Worm (Caenorhabditis elegans): Measurements from ENCODE around the gene srh-22.

srh-22 gene

ce11 chrV:4912313-4912712 lies 9.8 kb upstream of the srh-22 start, which contains the start of gene H23N18.5:
Gene H23N18.5 (minus strand): TSS chrV:4912381.
- no peak for TF ChIP-seq unc-62 (GFP tag; optimal IDR thresholded peaks at IDR 0.05)

ce11 chrV:4913853-4914252 lies 8.3 kb upstream of the srh-22 start:
- no peak for TF ChIP-seq unc-62 (GFP tag; optimal IDR thresholded peaks at IDR 0.05)

DNA sequence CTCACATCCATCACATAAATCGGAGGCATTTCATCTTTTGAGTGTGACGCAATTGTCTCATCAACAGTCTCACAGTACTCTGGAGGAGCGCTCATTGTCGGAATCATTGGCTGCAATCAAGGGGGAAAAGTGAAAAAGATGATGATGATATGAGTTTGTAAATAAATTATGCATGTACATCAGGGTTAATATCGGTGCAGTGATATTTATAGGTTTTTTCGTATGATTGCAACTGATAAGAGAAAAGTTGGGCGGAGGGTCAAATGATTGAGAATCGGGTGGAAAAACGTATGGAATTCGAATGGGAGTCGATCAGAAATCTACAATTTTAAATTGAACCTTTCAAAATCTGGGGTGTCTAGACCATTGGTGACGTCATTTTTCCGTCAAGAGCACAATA lies 7.2 kb upstream of the srh-22 start, which contains the start of gene H23N18.6:
H23N18.6 (minus strand) TSS at position 201 of the 400 bp plus-strand sequence.
- TF ChIP-seq unc-62 (GFP tag; optimal IDR thresholded peaks at IDR 0.05), result no peak

- TF ChIP-seq unc-62 (GFP tag; optimal IDR thresholded peaks at IDR 0.05), result no peak
These were observed 4.0 kb upstream of the srh-22 start, which contains the start of gene C02E7.7 for ce11 chrV:4918091-4918624. Gene C02E7.7 (minus strand): TSS chrV:4918574.

- no peak for TF ChIP-seq unc-62 (GFP tag; optimal IDR thresholded peaks at IDR 0.05)
These were observed 3.4 kb upstream of the srh-22 start, which contains the start of gene C02E7.6 for ce11 chrV:4918664-4919257. Gene C02E7.6 (plus strand): TSS chrV:4919207.

DNA sequence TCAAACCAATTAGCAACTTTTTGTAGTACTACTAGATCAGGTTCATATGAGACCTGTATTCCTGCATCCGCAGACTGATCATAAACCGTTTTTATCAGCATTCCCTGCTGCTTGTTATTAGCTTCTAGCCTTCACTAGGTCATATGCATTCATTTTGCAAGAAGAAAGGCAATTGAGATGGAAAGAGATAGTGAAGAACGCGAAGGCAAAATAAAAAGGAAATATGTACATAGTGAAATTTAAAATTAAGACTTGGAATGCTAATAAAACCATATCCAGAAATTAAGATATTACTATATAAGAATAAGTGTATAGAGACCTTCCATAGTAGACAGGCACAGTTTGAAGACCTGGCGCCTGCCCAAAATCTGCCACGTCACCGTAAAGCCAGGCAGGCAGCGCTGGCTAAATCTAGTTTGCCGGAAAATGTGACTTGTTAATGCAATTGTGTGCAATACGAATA lies 1.4 kb upstream of the srh-22 start, which contains the start of the genes C02E7.8 and srh-23:
C02E7.8 (minus strand) TSS at position 101 of the 463 bp plus-strand sequence.
srh-23 (plus strand) TSS at position 413 of the 463 bp plus-strand sequence.
- no peak for TF ChIP-seq unc-62 (GFP tag; optimal IDR thresholded peaks at IDR 0.05)

DNA sequence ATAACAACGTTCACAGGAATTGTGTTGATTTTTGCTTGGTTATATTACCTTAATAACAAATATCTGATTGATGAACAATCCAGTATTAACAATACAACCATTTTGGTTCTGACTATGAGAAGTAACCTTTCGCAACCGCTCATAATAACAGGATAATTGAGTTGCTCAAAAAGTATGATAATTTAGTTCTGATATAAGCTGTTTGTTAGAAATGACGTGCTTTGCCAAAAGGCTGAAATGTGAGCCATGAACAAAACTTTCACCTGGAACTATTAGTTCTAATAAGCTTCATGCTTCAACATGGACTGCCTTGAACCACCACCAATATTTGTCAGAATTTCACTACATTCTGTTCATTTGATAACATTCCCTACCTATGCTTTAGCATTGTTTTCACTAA lies 2.5 kb downstream of the srh-22 start, which contains the start of gene srh-20:
srh-20 (plus strand) TSS at position 301 of the 400 bp plus-strand sequence.
- no peak for TF ChIP-seq unc-62 (GFP tag; optimal IDR thresholded peaks at IDR 0.05)

ce11 chrV:4926371-4926770 lies 4.2 kb downstream of the srh-22 start, which contains the start of gene srh-21:
Gene srh-21 (plus strand): TSS chrV:4926671.
- TF ChIP-seq unc-62 (GFP tag; optimal IDR thresholded peaks at IDR 0.05), result no peak

- TF ChIP-seq unc-62 (GFP tag; optimal IDR thresholded peaks at IDR 0.05), result no peak
These were observed 7.7 kb downstream of the srh-22 start, which contains the start of gene str-205 for ce11 chrV:4929842-4930241. Gene str-205 (minus strand): TSS chrV:4929942.

DNA sequence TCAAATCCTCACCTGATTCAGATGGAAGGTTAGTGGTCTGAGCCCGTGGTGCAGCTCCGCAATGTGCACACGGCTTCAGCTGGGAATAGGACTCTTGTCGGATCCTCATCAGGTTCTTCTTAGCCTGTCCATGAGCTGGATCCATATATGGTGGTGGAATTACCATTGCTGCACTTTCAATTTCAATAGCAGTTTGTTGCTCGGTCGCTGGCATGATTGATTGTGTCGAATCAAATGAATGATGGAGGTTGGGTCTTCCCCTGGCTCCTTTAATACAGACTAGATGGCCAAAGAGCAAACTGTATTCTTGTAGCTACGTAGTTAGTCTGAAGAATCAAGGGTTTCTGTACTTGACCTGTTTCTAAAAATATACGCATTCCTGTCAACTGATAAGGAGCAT lies 10.7 kb downstream of the srh-22 start, which contains the start of gene C02E7.10:
C02E7.10 (minus strand) TSS at position 232 of the 400 bp plus-strand sequence.
- no peak for TF ChIP-seq unc-62 (GFP tag; optimal IDR thresholded peaks at IDR 0.05)

DNA sequence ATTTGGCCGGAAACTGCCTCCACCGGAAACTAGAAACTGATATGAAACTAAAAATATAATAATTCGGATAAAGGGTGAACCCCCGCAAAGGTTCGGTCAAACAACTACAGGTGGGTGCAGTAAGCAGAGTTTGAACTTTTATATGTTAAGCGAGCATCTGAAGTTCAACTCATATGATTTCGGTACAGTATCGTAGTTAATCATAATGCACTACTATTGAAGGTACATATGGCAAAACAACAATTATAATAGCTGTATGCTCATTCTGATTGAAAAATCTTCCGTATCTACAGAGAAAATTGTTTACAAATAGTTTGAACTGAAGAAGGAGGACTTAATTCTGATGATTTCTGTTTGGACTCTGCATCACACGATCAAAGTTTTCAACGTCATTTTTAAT lies 11.1 kb downstream of the srh-22 start:
- no peak for TF ChIP-seq unc-62 (GFP tag; optimal IDR thresholded peaks at IDR 0.05)

DNA sequence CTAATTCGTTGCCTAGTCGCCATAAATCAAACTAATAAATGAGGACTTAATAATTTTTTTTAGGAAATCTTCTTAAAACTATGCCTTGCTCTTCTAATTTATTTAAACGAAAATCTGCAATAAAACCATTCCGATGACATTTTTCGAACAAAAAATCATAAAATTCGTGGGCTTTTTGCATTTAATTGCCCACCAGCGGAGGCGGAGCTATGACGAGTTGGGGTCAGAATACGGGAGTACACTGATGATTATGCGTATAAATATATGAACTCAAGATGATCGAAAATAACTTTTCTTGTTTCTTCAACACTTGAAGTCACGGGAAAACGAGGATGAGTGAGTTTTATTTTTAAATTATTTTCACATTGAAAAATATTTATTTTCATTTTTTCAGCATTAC lies 12.3 kb downstream of the srh-22 start, which contains the start of gene catp-2:
catp-2 (plus strand) TSS at position 301 of the 400 bp plus-strand sequence.
- no peak for TF ChIP-seq unc-62 (GFP tag; optimal IDR thresholded peaks at IDR 0.05)

ce11 chrV:4935096-4935495 lies 13.0 kb downstream of the srh-22 start:
- no peak for TF ChIP-seq unc-62 (GFP tag; optimal IDR thresholded peaks at IDR 0.05)

DNA sequence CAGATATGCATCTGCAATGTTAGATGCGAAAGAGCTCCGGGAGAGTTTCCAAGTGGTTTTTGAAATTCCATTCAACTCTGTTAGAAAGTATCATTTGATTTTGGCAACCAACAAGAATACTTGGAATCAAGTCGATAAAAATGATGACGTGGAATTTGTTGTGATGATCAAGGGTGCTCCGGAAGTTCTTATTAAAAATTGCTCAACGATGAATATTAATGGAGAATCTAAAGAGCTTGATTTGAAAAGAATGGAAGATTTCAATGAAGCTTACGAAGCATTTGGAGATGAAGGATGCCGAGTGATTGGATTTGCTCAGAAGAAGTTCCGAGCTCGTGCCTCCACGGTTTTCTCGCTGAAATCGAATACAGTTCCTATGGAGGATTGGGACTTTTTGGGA lies 15.2 kb downstream of the srh-22 start:
- no peak for TF ChIP-seq unc-62 (GFP tag; optimal IDR thresholded peaks at IDR 0.05)

DNA sequence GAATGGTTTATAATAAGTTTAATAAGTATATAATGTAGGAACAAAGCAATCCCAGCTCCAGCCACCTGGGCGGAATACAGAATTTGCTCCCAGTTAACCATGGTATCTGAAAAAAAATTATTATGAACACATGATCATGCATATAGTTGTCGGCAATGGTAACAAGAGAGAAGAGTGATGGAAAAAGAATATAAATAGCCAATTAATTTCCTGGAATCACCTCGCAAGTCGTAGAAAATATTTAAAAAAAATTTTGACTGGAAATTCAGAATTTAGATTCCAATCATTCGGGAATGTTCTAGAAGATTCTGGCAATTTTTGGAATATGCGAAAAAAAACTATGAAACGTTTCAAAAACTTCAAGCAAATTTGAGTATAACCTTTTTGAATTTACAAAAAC lies 22.1 kb downstream of the srh-22 start, which contains the start of gene str-211:
str-211 (minus strand) TSS at position 101 of the 400 bp plus-strand sequence.
- TF ChIP-seq unc-62 (GFP tag; optimal IDR thresholded peaks at IDR 0.05), result no peak

DNA sequence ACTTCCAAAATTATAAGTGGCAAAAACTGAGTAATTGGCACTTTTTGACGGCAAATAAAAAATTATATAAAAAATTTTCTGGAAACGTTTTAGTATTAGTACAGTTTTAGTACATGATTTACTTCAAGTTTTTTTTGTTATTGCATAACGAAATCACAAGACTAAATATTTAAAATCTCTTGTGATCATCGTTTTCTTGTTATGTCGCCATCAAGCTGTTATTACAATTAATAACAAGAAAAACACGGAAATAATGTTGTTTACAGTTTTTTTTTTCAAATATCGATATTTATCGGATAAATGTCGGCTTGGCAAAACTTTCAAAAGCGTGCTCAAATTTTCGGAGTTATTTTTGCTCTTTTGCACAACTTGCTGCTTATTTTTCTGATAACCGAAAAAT lies 26.5 kb downstream of the srh-22 start, which contains the start of gene str-209:
str-209 (plus strand) TSS at position 301 of the 400 bp plus-strand sequence.
- TF ChIP-seq unc-62 (GFP tag; optimal IDR thresholded peaks at IDR 0.05), result no peak
